Worm (Caenorhabditis elegans): ENCODE data around the gene F42D1.4.
A peak's percentile ranks its signal among the peaks of the same experiment; 100 is the strongest.

Gene F42D1.4

DNA sequence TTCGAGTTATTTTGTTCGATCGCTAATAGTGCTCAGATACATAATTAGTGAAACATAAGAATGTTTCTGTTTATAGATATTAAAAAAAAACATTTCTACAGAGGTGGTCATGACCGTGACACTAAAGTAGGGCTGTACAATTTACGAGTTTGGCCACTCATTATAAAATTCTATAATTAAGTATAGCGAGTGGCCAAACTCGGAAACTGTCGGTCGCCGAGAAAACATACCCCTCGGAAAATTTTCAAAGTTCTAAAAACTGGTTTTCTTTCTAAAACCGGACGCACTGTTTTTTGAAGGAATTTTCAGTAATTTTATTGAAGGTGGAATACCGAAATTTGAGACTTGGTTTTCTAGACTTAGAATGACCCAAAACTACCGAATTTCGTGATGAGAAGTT, 1.3 kb upstream of the F42D1.4 start:
- no peak for TF ChIP-seq ets-7 (tag; optimal IDR thresholded peaks at IDR 0.05)
- no peak for TF ChIP-seq B0310.2 (tag; optimal IDR thresholded peaks at IDR 0.05)
- TF ChIP-seq aly-1 (tag; optimal IDR thresholded peaks at IDR 0.05), result no peak
- no peak for TF ChIP-seq ceh-36 (tag; optimal IDR thresholded peaks at IDR 0.05)
- TF ChIP-seq tbx-37 (GFP tag; conservative IDR thresholded peaks at IDR 0.05), result no peak
- TF ChIP-seq F13C5.2 (tag; optimal IDR thresholded peaks at IDR 0.05), result no peak
- TF ChIP-seq hnd-1 (tag; optimal IDR thresholded peaks at IDR 0.05), result no peak
- TF ChIP-seq ama-1 (optimal IDR thresholded peaks at IDR 0.05), result no peak

DNA sequence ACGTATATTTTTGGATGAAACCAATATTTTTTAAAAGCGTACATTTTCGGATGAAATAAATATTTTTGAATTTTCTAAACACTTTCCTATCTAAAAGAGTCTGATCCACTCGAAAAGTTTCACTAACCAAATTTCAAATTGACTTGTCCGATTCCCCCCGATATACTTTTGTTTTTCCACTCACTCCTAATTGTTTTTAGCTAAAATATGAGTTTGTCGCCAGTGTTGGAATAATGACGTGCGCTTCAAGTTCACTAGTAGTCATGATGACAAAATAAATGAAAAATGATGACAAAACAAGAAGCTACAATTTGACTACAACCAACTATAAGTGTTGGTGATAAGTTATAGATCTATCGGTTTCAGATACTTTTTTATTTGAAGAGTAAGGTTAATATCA, 1.8 kb downstream of the F42D1.4 start:
- TF ChIP-seq aly-1 (tag; optimal IDR thresholded peaks at IDR 0.05), result no peak
- no peak for TF ChIP-seq B0310.2 (tag; optimal IDR thresholded peaks at IDR 0.05)
- TF ChIP-seq pes-1 (GFP tag; IDR thresholded peaks at IDR 0.05), result no peak
- no peak for TF ChIP-seq scrt-1 (GFP tag; IDR thresholded peaks at IDR 0.05)
- no peak for TF ChIP-seq ceh-36 (tag; optimal IDR thresholded peaks at IDR 0.05)
- no peak for TF ChIP-seq tbx-37 (GFP tag; conservative IDR thresholded peaks at IDR 0.05)

ce11 chrX:14809905-14810304, 2.9 kb downstream of the F42D1.4 start:
- TF ChIP-seq B0310.2 (tag; optimal IDR thresholded peaks at IDR 0.05), result no peak
- TF ChIP-seq tra-4 (tag; optimal IDR thresholded peaks at IDR 0.05), result no peak

DNA sequence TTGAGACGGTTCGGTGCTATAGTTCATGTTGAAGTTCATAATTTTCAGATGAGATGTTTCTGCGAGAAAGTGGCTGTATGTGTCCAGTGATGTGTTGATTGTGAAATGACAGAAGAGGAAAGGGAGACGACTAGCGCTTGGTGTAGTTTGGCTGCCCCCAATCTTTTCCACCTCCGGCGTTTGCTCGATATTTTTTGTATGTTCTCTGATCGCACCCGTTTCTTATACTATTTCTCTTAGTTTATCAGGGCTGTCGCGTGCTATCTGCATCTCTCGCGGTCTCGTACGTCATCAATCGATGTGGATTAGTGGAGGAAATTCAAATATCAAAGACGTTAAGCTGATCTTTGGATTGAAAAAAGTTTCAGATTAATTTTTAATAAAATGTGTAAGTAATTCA, 3.7 kb downstream of the F42D1.4 start, which contains the start of gene atf-4:
Gene atf-4 (minus strand): TSS at position 93 of the 400 bp plus-strand sequence.
- no peak for TF ChIP-seq hmg-4 (GFP tag; optimal IDR thresholded peaks at IDR 0.05)
- TF ChIP-seq hnd-1 (tag; optimal IDR thresholded peaks at IDR 0.05), result no peak
- no peak for TF ChIP-seq pes-1 (GFP tag; IDR thresholded peaks at IDR 0.05)
- no peak for TF ChIP-seq flt-1 (GFP tag; IDR thresholded peaks at IDR 0.05)
- TF ChIP-seq ceh-36 (tag; optimal IDR thresholded peaks at IDR 0.05), result no peak
- TF ChIP-seq aly-1 (tag; optimal IDR thresholded peaks at IDR 0.05), result no peak
- no peak for TF ChIP-seq F13C5.2 (tag; optimal IDR thresholded peaks at IDR 0.05)
- no peak for TF ChIP-seq scrt-1 (GFP tag; IDR thresholded peaks at IDR 0.05)
- no peak for TF ChIP-seq sea-1 (GFP tag; conservative IDR thresholded peaks at IDR 0.05)
- no peak for TF ChIP-seq tra-4 (tag; optimal IDR thresholded peaks at IDR 0.05)
- TF ChIP-seq B0310.2 (tag; optimal IDR thresholded peaks at IDR 0.05), result no peak
- TF ChIP-seq ets-7 (tag; optimal IDR thresholded peaks at IDR 0.05), result no peak
- TF ChIP-seq tbx-11 (GFP tag; IDR thresholded peaks at IDR 0.05), result no peak
- TF ChIP-seq tbx-37 (GFP tag; conservative IDR thresholded peaks at IDR 0.05), result no peak

ce11 chrX:14812061-14812460, 5.0 kb downstream of the F42D1.4 start, which contains the start of gene T04C10.3:
Gene T04C10.3 (plus strand): TSS chrX:14812361.
- no peak for TF ChIP-seq B0310.2 (tag; optimal IDR thresholded peaks at IDR 0.05)
- no peak for TF ChIP-seq sea-1 (GFP tag; conservative IDR thresholded peaks at IDR 0.05)
- no peak for TF ChIP-seq tra-4 (tag; optimal IDR thresholded peaks at IDR 0.05)
- no peak for TF ChIP-seq ama-1 (optimal IDR thresholded peaks at IDR 0.05)
- TF ChIP-seq flt-1 (GFP tag; IDR thresholded peaks at IDR 0.05), result no peak
- no peak for TF ChIP-seq ceh-36 (tag; optimal IDR thresholded peaks at IDR 0.05)
- no peak for TF ChIP-seq tbx-37 (GFP tag; conservative IDR thresholded peaks at IDR 0.05)
- no peak for TF ChIP-seq scrt-1 (GFP tag; IDR thresholded peaks at IDR 0.05)
- TF ChIP-seq hmbx-1 (tag; optimal IDR thresholded peaks at IDR 0.05), result no peak
- TF ChIP-seq hnd-1 (tag; optimal IDR thresholded peaks at IDR 0.05), result no peak
- TF ChIP-seq ets-7 (tag; optimal IDR thresholded peaks at IDR 0.05), result no peak
- no peak for TF ChIP-seq aly-1 (tag; optimal IDR thresholded peaks at IDR 0.05)
- no peak for TF ChIP-seq tbx-11 (GFP tag; IDR thresholded peaks at IDR 0.05)
- no peak for TF ChIP-seq F13C5.2 (tag; optimal IDR thresholded peaks at IDR 0.05)
- TF ChIP-seq pes-1 (GFP tag; IDR thresholded peaks at IDR 0.05), result no peak
- no peak for TF ChIP-seq hmg-4 (GFP tag; optimal IDR thresholded peaks at IDR 0.05)
- no peak for TF ChIP-seq ceh-13 (GFP tag; optimal IDR thresholded peaks at IDR 0.05)

- TF ChIP-seq hmbx-1 (tag; optimal IDR thresholded peaks at IDR 0.05) (no peak), F13C5.2 (tag; optimal IDR thresholded peaks at IDR 0.05) (peak; percentile 37)
These were observed 6.4 kb downstream of the F42D1.4 start for ce11 chrX:14813398-14813797.

DNA sequence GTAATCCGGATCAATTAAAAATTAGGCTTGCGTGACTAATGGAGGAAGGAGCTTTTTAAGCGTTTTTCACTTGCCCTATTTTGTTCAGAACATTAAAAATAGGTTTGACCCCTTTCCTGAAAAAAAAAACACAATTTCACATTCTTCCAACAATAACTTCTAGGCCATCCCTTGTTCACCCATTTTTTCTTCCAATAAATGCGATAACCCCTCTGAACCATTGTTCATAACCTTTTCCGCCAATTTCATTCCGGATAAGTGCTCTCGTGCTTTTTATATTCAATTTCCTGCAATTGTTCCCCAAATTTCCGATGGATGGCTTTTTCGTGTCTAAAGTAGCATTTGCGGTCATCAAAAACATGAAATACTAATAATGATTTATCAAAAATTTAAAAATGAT, 8.4 kb downstream of the F42D1.4 start:
- TF ChIP-seq hmg-4 (GFP tag; optimal IDR thresholded peaks at IDR 0.05) (no peak), tbx-11 (GFP tag; IDR thresholded peaks at IDR 0.05) (no peak), ets-7 (tag; optimal IDR thresholded peaks at IDR 0.05) (no peak), scrt-1 (GFP tag; IDR thresholded peaks at IDR 0.05) (no peak), hnd-1 (tag; optimal IDR thresholded peaks at IDR 0.05) (no peak), ama-1 (optimal IDR thresholded peaks at IDR 0.05) (no peak), hmbx-1 (tag; optimal IDR thresholded peaks at IDR 0.05) (no peak), F13C5.2 (tag; optimal IDR thresholded peaks at IDR 0.05) (no peak), ceh-36 (tag; optimal IDR thresholded peaks at IDR 0.05) (no peak), pes-1 (GFP tag; IDR thresholded peaks at IDR 0.05) (no peak), tra-4 (tag; optimal IDR thresholded peaks at IDR 0.05) (no peak), ceh-13 (GFP tag; optimal IDR thresholded peaks at IDR 0.05) (no peak), aly-1 (tag; optimal IDR thresholded peaks at IDR 0.05) (no peak), flt-1 (GFP tag; IDR thresholded peaks at IDR 0.05) (no peak), B0310.2 (tag; optimal IDR thresholded peaks at IDR 0.05) (no peak), sea-1 (GFP tag; conservative IDR thresholded peaks at IDR 0.05) (no peak), tbx-37 (GFP tag; conservative IDR thresholded peaks at IDR 0.05) (no peak)

DNA sequence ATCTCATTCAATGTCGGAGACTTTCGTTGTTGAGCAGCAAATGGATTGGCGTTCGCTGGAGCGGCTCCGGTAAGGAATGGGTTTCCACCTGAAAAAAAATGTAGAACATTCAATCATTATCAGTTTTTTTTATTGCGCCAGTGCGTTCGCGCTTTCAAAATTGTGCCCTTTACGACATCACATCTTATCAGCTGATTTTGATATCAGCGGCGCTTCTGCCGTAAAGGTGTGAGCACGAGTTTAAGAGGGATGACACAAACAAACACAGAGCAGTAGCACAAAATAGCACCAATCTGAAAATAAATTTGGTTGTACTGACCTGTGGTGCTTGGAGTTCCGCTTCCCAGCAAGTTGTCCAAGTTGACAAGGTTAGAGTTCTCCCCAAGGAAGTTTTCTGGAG, 9.7 kb downstream of the F42D1.4 start:
- no peak for TF ChIP-seq aly-1 (tag; optimal IDR thresholded peaks at IDR 0.05)
- TF ChIP-seq F13C5.2 (tag; optimal IDR thresholded peaks at IDR 0.05), result no peak
- TF ChIP-seq ama-1 (optimal IDR thresholded peaks at IDR 0.05), result no peak
- no peak for TF ChIP-seq ceh-13 (GFP tag; optimal IDR thresholded peaks at IDR 0.05)
- no peak for TF ChIP-seq tra-4 (tag; optimal IDR thresholded peaks at IDR 0.05)
- TF ChIP-seq ets-7 (tag; optimal IDR thresholded peaks at IDR 0.05), result no peak
- TF ChIP-seq flt-1 (GFP tag; IDR thresholded peaks at IDR 0.05), result no peak
- no peak for TF ChIP-seq scrt-1 (GFP tag; IDR thresholded peaks at IDR 0.05)
- TF ChIP-seq tbx-11 (GFP tag; IDR thresholded peaks at IDR 0.05), result no peak
- no peak for TF ChIP-seq tbx-37 (GFP tag; conservative IDR thresholded peaks at IDR 0.05)
- TF ChIP-seq B0310.2 (tag; optimal IDR thresholded peaks at IDR 0.05), result no peak
- no peak for TF ChIP-seq hmbx-1 (tag; optimal IDR thresholded peaks at IDR 0.05)
- TF ChIP-seq hnd-1 (tag; optimal IDR thresholded peaks at IDR 0.05), result no peak
